Fruit fly (Drosophila melanogaster) whole organism, embryonic: ENCODE data around the gene gdl.
A peak's percentile ranks its signal among the peaks of the same experiment; 100 is the strongest.

Experiments used
- Asciz ChIP-seq: fragments of 200-800 bp; sonication (Bioruptor generic); optimal IDR thresholded peaks from 2 replicates; lab custom pipeline; 2017; ENCODE audit warnings: missing biosample characterization, mild to moderate bottlenecking, missing genetic modification characterization, missing genetic modification reagents
- Awh ChIP-seq: fragments of 200-800 bp; sonication (Bioruptor generic); IDR thresholded peaks from 2 replicates; pipeline ENCODE4, ENCODE4 v1.3.6; 2022; ENCODE audit warnings: missing biosample characterization, missing genetic modification characterization
- CG10274 ChIP-seq: fragments of 200-800 bp; sonication (Bioruptor generic); optimal IDR thresholded peaks from 3 replicates; lab custom pipeline; 2017; ENCODE audit warnings: missing biosample characterization, mild to moderate bottlenecking, missing genetic modification characterization
- CG10462 ChIP-seq: fragments of 200-800 bp; sonication (Bioruptor generic); optimal IDR thresholded peaks from 2 replicates; lab custom pipeline; 2016; ENCODE audit warnings: missing biosample characterization, missing genetic modification characterization
- CG11504 ChIP-seq: fragments of 200-800 bp; sonication (Bioruptor generic); optimal IDR thresholded peaks from 3 replicates; lab custom pipeline; 2019; ENCODE audit warnings: missing biosample characterization, mild to moderate bottlenecking, missing genetic modification characterization, moderate library complexity
- CG14441 ChIP-seq: fragments of 200-800 bp; sonication (Bioruptor generic); IDR thresholded peaks from 2 replicates; pipeline ENCODE4 v1.3.6; 2022; ENCODE audit warnings: missing biosample characterization, missing genetic modification characterization
- CG15514 ChIP-seq: fragments of 200-800 bp; sonication (Bioruptor generic); optimal IDR thresholded peaks from 3 replicates; lab custom pipeline; 2017; ENCODE audit warnings: missing biosample characterization, missing genetic modification characterization, mild to moderate bottlenecking, moderate library complexity, missing genetic modification reagents
- CG1603 ChIP-seq: fragments of 200-800 bp; sonication (Bioruptor generic); optimal IDR thresholded peaks from 2 replicates; lab custom pipeline; 2019; ENCODE audit warnings: missing biosample characterization, mild to moderate bottlenecking, missing genetic modification characterization, moderate library complexity
- CG16779 ChIP-seq: fragments of 200-800 bp; sonication (Bioruptor generic); IDR thresholded peaks from 2 replicates; pipeline ENCODE4 v1.3.6; 2022; ENCODE audit warnings: missing biosample characterization, missing genetic modification characterization
- CG16813 ChIP-seq: fragments of 200-800 bp; sonication (Bioruptor generic); IDR thresholded peaks from 3 replicates; pipeline ENCODE4 v1.3.6; 2022; ENCODE audit warnings: missing biosample characterization, missing genetic modification characterization; ENCODE audit not compliant: partially characterized antibody
- CG2116 ChIP-seq: fragments of 200-800 bp; sonication (Bioruptor generic); optimal IDR thresholded peaks from 3 replicates; lab custom pipeline; 2018; ENCODE audit warnings: missing biosample characterization, mild to moderate bottlenecking, missing genetic modification characterization
- CG30020 ChIP-seq: fragments of 200-800 bp; optimal IDR thresholded peaks from 2 replicates; lab custom pipeline; 2019; ENCODE audit warnings: missing biosample characterization, mild to moderate bottlenecking, missing genetic modification characterization, moderate library complexity
- CG3407 ChIP-seq: fragments of 200-800 bp; sonication (Bioruptor generic); optimal IDR thresholded peaks from 2 replicates; lab custom pipeline; 2018; ENCODE audit warnings: missing biosample characterization, mild to moderate bottlenecking, missing genetic modification characterization
- CG4730 ChIP-seq: fragments of 200-800 bp; sonication (Bioruptor generic); IDR thresholded peaks from 2 replicates; pipeline ENCODE4 v1.3.6; 2022; ENCODE audit warnings: missing biosample characterization, missing genetic modification characterization
- CG5245 ChIP-seq: fragments of 200-800 bp; sonication (Bioruptor generic); optimal IDR thresholded peaks from 3 replicates; lab custom pipeline; 2016; ENCODE audit warnings: missing biosample characterization, missing genetic modification characterization
- CG6254 ChIP-seq: fragments of 200-800 bp; sonication (Bioruptor generic); optimal IDR thresholded peaks from 3 replicates; lab custom pipeline; 2017; ENCODE audit warnings: mild to moderate bottlenecking, missing biosample characterization, missing genetic modification reagents, missing genetic modification characterization
- CG6813 ChIP-seq: fragments of 200-800 bp; sonication (Bioruptor generic); optimal IDR thresholded peaks from 2 replicates; lab custom pipeline; 2017; ENCODE audit warnings: missing biosample characterization, missing genetic modification characterization, mild to moderate bottlenecking, moderate library complexity, missing genetic modification reagents
- CG6854 ChIP-seq: fragments of 200-800 bp; sonication (Bioruptor generic); optimal IDR thresholded peaks from 3 replicates; lab custom pipeline; 2017; ENCODE audit warnings: missing biosample characterization, mild to moderate bottlenecking, missing genetic modification characterization
- CG7928 ChIP-seq: fragments of 200-800 bp; sonication (Bioruptor generic); optimal IDR thresholded peaks from 2 replicates; lab custom pipeline; 2017; ENCODE audit warnings: missing biosample characterization, mild to moderate bottlenecking, missing genetic modification characterization
- CTCF ChIP-seq: fragments of 200-800 bp; sonication (Bioruptor generic); optimal IDR thresholded peaks from 2 replicates; lab custom pipeline; 2017; ENCODE audit warnings: missing biosample characterization, mild to moderate bottlenecking, missing genetic modification characterization, moderate library complexity
- Deaf1 ChIP-seq: fragments of 200-800 bp; optimal IDR thresholded peaks from 3 replicates; lab custom pipeline; 2019; ENCODE audit warnings: missing biosample characterization, mild to moderate bottlenecking, missing genetic modification characterization, moderate library complexity
- Dref ChIP-seq: fragments of 200-800 bp; sonication (Bioruptor generic); IDR thresholded peaks from 2 replicates; pipeline ENCODE4 v1.3.6; 2022; ENCODE audit warnings: missing biosample characterization, missing genetic modification characterization
- HLH3B ChIP-seq: fragments of 200-800 bp; sonication (Bioruptor generic); IDR thresholded peaks from 2 replicates; pipeline ENCODE4 v1.3.6; 2022; ENCODE audit warnings: missing biosample characterization, missing genetic modification characterization
- Hr51 ChIP-seq, 2 experiments: fragments of 200-800 bp; sonication (Bioruptor generic); optimal IDR thresholded peaks; 2 replicates in 1 of 2; 3 replicates in 1 of 2; lab custom pipeline; 2016 to 2018; ENCODE audit warnings: missing biosample characterization in 2 of 2, missing genetic modification characterization in 2 of 2, mild to moderate bottlenecking in 1 of 2, moderate library complexity in 1 of 2
- Hsf ChIP-seq: fragments of 200-800 bp; sonication (Bioruptor generic); optimal IDR thresholded peaks from 3 replicates; lab custom pipeline; 2016; ENCODE audit warnings: missing biosample characterization, missing genetic modification characterization
- Kr ChIP-seq: fragments of 200-800 bp; sonication (Bioruptor generic); optimal IDR thresholded peaks from 2 replicates; lab custom pipeline; 2017; ENCODE audit warnings: missing biosample characterization, mild to moderate bottlenecking, missing genetic modification characterization
- MESR4 ChIP-seq: fragments of 200-800 bp; sonication (Bioruptor generic); optimal IDR thresholded peaks from 2 replicates; lab custom pipeline; 2018; ENCODE audit warnings: missing biosample characterization, mild to moderate bottlenecking, missing genetic modification characterization, moderate library complexity
- Max ChIP-seq: fragments of 200-800 bp; sonication (Bioruptor generic); optimal IDR thresholded peaks from 2 replicates; lab custom pipeline; 2016; ENCODE audit warnings: missing biosample characterization, mild to moderate bottlenecking, missing genetic modification characterization
- NC2β ChIP-seq: fragments of 200-800 bp; sonication (Bioruptor generic); optimal IDR thresholded peaks from 2 replicates; lab custom pipeline; 2016; ENCODE audit warnings: missing biosample characterization, missing genetic modification characterization
- NFAT ChIP-seq: fragments of 200-800 bp; sonication (Bioruptor generic); IDR thresholded peaks from 2 replicates; pipeline ENCODE4 v1.3.6; 2022; ENCODE audit warnings: missing biosample characterization, missing genetic modification characterization
- Nf-YA ChIP-seq: fragments of 200-800 bp; sonication (Bioruptor generic); IDR thresholded peaks from 2 replicates; pipeline ENCODE4 v1.3.6; 2022; ENCODE audit warnings: missing biosample characterization, missing genetic modification characterization
- Nf-YB ChIP-seq: fragments of 200-800 bp; sonication (Bioruptor generic); optimal IDR thresholded peaks from 3 replicates; lab custom pipeline; 2019; ENCODE audit warnings: missing biosample characterization, mild to moderate bottlenecking, missing genetic modification characterization, moderate library complexity
- Oaz ChIP-seq: fragments of 200-800 bp; sonication (Bioruptor generic); IDR thresholded peaks from 2 replicates; pipeline ENCODE4 v1.3.6; 2022; ENCODE audit warnings: missing biosample characterization, missing genetic modification characterization
- Pdp1 ChIP-seq, 2 experiments: fragments of 200-800 bp; sonication (Bioruptor generic); optimal IDR thresholded peaks; 3 replicates each; lab custom pipeline; 2016; ENCODE audit warnings: missing biosample characterization in 2 of 2, missing genetic modification characterization in 2 of 2, mild to moderate bottlenecking in 1 of 2, moderate library complexity in 1 of 2
- Sin3A ChIP-seq: fragments of >200 bp; optimal IDR thresholded peaks from 2 replicates; lab custom pipeline; 2018
- Sox100B ChIP-seq: fragments of 200-800 bp; sonication (Bioruptor generic); optimal IDR thresholded peaks from 3 replicates; lab custom pipeline; 2018; ENCODE audit warnings: missing biosample characterization, mild to moderate bottlenecking, missing genetic modification characterization
- Sry-β ChIP-seq: fragments of 200-800 bp; sonication (Bioruptor generic); optimal IDR thresholded peaks from 2 replicates; lab custom pipeline; 2018; ENCODE audit warnings: missing biosample characterization, mild to moderate bottlenecking, missing genetic modification characterization, moderate library complexity
- TFAM ChIP-seq: fragments of 200-800 bp; sonication (Bioruptor generic); optimal IDR thresholded peaks from 2 replicates; lab custom pipeline; 2017; ENCODE audit warnings: missing biosample characterization, missing genetic modification characterization, inconsistent platforms
- ci ChIP-seq: fragments of 200-800 bp; sonication (Bioruptor generic); IDR thresholded peaks from 3 replicates; pipeline ENCODE4 v1.3.6; 2022; ENCODE audit warnings: missing biosample characterization, missing genetic modification characterization
- dpn ChIP-seq, 2 experiments: fragments of 200-800 bp; sonication (Bioruptor generic); optimal IDR thresholded peaks; 3 replicates each; lab custom pipeline; 2016; ENCODE audit warnings: missing biosample characterization in 2 of 2, missing genetic modification characterization in 2 of 2
- fd3F ChIP-seq: fragments of 200-800 bp; sonication (Bioruptor generic); optimal IDR thresholded peaks from 2 replicates; lab custom pipeline; 2018; ENCODE audit warnings: missing biosample characterization, mild to moderate bottlenecking, missing genetic modification characterization, moderate library complexity
- kay ChIP-seq: fragments of 200-800 bp; sonication (Bioruptor generic); optimal IDR thresholded peaks from 2 replicates; lab custom pipeline; 2016; ENCODE audit warnings: missing biosample characterization, missing genetic modification characterization
- lab ChIP-seq: fragments of 200-800 bp; sonication (Bioruptor generic); optimal IDR thresholded peaks from 3 replicates; lab custom pipeline; 2017; ENCODE audit warnings: missing biosample characterization, missing genetic modification characterization, mild to moderate bottlenecking, moderate library complexity, missing genetic modification reagents
- lmd ChIP-seq: fragments of 200-800 bp; sonication (Bioruptor generic); IDR thresholded peaks from 2 replicates; pipeline ENCODE4 v1.3.6; 2022; ENCODE audit warnings: missing biosample characterization, missing genetic modification characterization
- peb ChIP-seq: fragments of 200-800 bp; sonication (Bioruptor generic); IDR thresholded peaks from 2 replicates; pipeline ENCODE4 v1.3.6; 2022; ENCODE audit warnings: missing biosample characterization, missing genetic modification characterization
- sima ChIP-seq: fragments of 200-800 bp; sonication (Bioruptor generic); optimal IDR thresholded peaks from 2 replicates; lab custom pipeline; 2016; ENCODE audit warnings: missing biosample characterization, missing genetic modification characterization
- sqz ChIP-seq: fragments of 200-800 bp; sonication (Bioruptor generic); optimal IDR thresholded peaks from 3 replicates; lab custom pipeline; 2018; ENCODE audit warnings: missing biosample characterization, mild to moderate bottlenecking, missing genetic modification characterization
- stwl ChIP-seq: fragments of 200-800 bp; sonication (Bioruptor generic); optimal IDR thresholded peaks from 3 replicates; lab custom pipeline; 2018; ENCODE audit warnings: missing biosample characterization, mild to moderate bottlenecking, missing genetic modification characterization, moderate library complexity
- tgo ChIP-seq: fragments of 200-800 bp; sonication (Bioruptor generic); IDR thresholded peaks from 3 replicates; pipeline ENCODE4 v1.3.6; 2022; ENCODE audit warnings: missing biosample characterization, missing genetic modification characterization
- tio ChIP-seq: fragments of 200-800 bp; sonication (Bioruptor generic); optimal IDR thresholded peaks from 2 replicates; lab custom pipeline; 2017; ENCODE audit warnings: missing biosample characterization, missing genetic modification characterization, inconsistent platforms
- trem ChIP-seq: fragments of 200-800 bp; optimal IDR thresholded peaks from 3 replicates; lab custom pipeline; 2019; ENCODE audit warnings: missing biosample characterization, mild to moderate bottlenecking, missing genetic modification characterization, moderate library complexity
- wdn ChIP-seq: fragments of 200-800 bp; sonication (Bioruptor generic); IDR thresholded peaks from 2 replicates; pipeline ENCODE4 v1.3.6; 2022; ENCODE audit warnings: missing biosample characterization, missing genetic modification characterization

Gene gdl

DNA sequence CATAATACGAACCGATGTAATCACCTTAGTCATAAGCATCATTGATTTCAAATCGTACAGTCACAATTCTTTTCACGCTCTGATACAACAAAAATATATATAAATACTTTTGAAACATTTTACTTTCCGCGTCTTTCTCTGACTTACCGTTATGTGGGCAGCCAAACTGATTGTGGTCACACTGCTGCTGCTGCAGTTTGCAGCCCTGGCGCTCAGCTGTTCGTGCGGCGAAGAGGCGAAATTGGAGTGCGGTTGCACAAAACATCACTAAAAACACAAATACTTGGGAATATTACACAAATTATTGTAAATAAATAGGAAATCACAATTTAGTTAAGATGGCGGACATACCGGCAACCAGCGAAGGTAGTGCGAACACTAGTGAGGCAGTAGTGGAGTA lies at the start of gene gdl, which contains the start of gene gdl-ORF39 (continued):
- TF ChIP-seq NC2β (GFP tag; lab: Kevin White, UChicago) (no peak), CTCF (no peak), CG11504 (tag; lab: Kevin White, UChicago) (no peak), CG2116 (GFP tag; lab: Kevin White, UChicago) (peak; percentile 50), wdn (GFP tag; lab: Robert Waterston, UW) (no peak), CG7928 (GFP tag; lab: Kevin White, UChicago) (peak; percentile 94), peb (GFP tag; lab: Robert Waterston, UW) (no peak), Max (GFP tag; lab: Kevin White, UChicago) (no peak), CG6813 (GFP tag; lab: Kevin White, UChicago) (no peak), Hr51 (GFP tag; optimal IDR thresholded peaks at IDR 0.05; lab: Kevin White, UChicago) (no peak), dpn (GFP tag; optimal IDR thresholded peaks at IDR 0.05; lab: Kevin White, UChicago) (no peak), Nf-YA (GFP tag; lab: Robert Waterston, UW) (no peak), lab (no peak), sqz (GFP tag; lab: Kevin White, UChicago) (no peak), Awh (no peak), Dref (peak; percentile 64), Sox100B (GFP tag; lab: Kevin White, UChicago) (no peak), Asciz (no peak), CG30020 (tag; lab: Kevin White, UChicago) (no peak), Nf-YB (GFP tag; lab: Kevin White, UChicago) (no peak), fd3F (GFP tag; lab: Kevin White, UChicago) (no peak), CG16813 (GFP tag; lab: Robert Waterston, UW) (0 out of 3 replicates have a peak, but pooled peaks have one; percentile 20), Oaz (no peak), kay (GFP tag; lab: Kevin White, UChicago) (no peak), MESR4 (peak; percentile 31), Sin3A (no peak), Hsf (no peak), Pdp1 (GFP tag; optimal IDR thresholded peaks at IDR 0.05; lab: Kevin White, UChicago) (peak in 1 of 2 experiments; percentile 63), ci (GFP tag; lab: Robert Waterston, UW) (no peak; the same call in 2 of the 3 replicates), CG10274 (GFP tag; lab: Kevin White, UChicago) (no peak), CG15514 (GFP tag; lab: Kevin White, UChicago) (peak; percentile 65), NFAT (GFP tag; lab: Robert Waterston, UW) (no peak), CG5245 (no peak), lmd (GFP tag; lab: Robert Waterston, UW) (no peak), CG1603 (tag; lab: Kevin White, UChicago) (peak; percentile 51), TFAM (no peak), trem (tag; lab: Kevin White, UChicago) (peak; percentile 36), Kr (no peak), CG4730 (GFP tag; lab: Robert Waterston, UW) (no peak), Deaf1 (tag; lab: Kevin White, UChicago) (no peak), CG14441 (GFP tag; lab: Robert Waterston, UW) (no peak), CG3407 (no peak), CG6854 (no peak), CG6254 (no peak), tgo (GFP tag; lab: Robert Waterston, UW) (no peak), stwl (peak; percentile 71), CG16779 (no peak), Sry-β (GFP tag; lab: Kevin White, UChicago) (no peak), tio (GFP tag; lab: Kevin White, UChicago) (no peak), sima (GFP tag; lab: Kevin White, UChicago) (no peak), HLH3B (GFP tag; lab: Robert Waterston, UW) (no peak), CG10462 (GFP tag; lab: Kevin White, UChicago) (no peak)
